Fruit fly (Drosophila melanogaster): ENCODE results near the gene Akh.
A peak's percentile ranks its signal among the peaks of the same experiment; 100 is the strongest.

The Akh gene

DNA sequence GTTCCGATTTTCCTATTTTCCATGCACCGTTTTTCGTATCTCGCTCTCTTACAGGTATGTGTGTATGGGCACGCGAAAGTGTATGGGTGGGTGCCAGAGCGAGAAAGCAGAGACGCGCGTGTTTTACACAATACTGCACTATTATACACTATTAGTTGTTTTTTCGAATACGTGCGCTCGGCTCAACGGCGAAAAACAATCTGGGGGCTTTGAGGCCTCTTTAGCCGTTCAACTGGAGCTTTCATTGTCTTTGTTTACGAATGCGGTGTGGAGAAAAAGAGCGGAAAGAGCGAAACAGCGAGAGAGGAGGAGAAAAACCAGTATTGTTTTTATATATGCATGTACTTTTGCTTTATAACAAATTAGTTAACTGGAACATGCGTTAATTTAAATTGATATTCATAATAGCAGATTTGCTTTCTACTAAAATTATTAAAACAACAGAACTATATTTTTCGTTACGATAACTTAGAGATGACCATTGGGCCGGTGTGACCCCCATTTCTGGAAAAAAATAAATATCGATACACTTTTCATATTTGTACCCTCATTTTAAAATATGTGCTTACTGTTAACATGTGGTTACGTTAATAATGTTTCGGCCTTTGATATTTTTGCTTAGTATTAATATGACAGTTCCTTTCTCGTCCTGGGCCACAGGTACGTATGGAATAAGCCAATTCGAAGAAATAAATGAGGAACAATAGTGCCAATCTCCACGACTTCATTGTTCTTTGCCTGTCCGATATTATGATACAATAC, 38.6 kb upstream of the Akh start, which contains the start of gene CG14995 (continued):
- no peak for TF ChIP-seq hth (optimal IDR thresholded peaks at IDR 0.05)
- no peak for TF ChIP-seq CG7928 (GFP tag; optimal IDR thresholded peaks at IDR 0.05)
- TF ChIP-seq lov (optimal IDR thresholded peaks at IDR 0.05) = no peak
- no peak for TF ChIP-seq lov (GFP tag; IDR thresholded peaks at IDR 0.05)
- peak; percentile 92 for TF ChIP-seq psq (GFP tag; optimal IDR thresholded peaks at IDR 0.05)
- no peak for TF ChIP-seq D (optimal IDR thresholded peaks at IDR 0.05)
- no peak for TF ChIP-seq D (GFP tag; optimal IDR thresholded peaks at IDR 0.05)
- no peak for TF ChIP-seq sc (optimal IDR thresholded peaks at IDR 0.05)
- TF ChIP-seq sc (GFP tag; optimal IDR thresholded peaks at IDR 0.05) = no peak
- TF ChIP-seq ERR (GFP tag; optimal IDR thresholded peaks at IDR 0.05) = no peak
- no peak for TF ChIP-seq CG8478 (optimal IDR thresholded peaks at IDR 0.05)
- TF ChIP-seq NC2β (GFP tag; optimal IDR thresholded peaks at IDR 0.05) = no peak
- TF ChIP-seq C15 (GFP tag; IDR thresholded peaks at IDR 0.05) = no peak
- peak; percentile 71; the same call in 2 of the 3 replicates for TF ChIP-seq Opbp (GFP tag; IDR thresholded peaks at IDR 0.05; ENCODE audit: partially characterized antibody)
- TF ChIP-seq oc (tag; optimal IDR thresholded peaks at IDR 0.05) = peak; percentile 67
- TF ChIP-seq Oaz (GFP tag; IDR thresholded peaks at IDR 0.05) = no peak
- no peak for TF ChIP-seq CG16779 (GFP tag; IDR thresholded peaks at IDR 0.05)
- TF ChIP-seq ttk (GFP tag; IDR thresholded peaks at IDR 0.05) = no peak
- no peak for TF ChIP-seq Ada2b (GFP tag; IDR thresholded peaks at IDR 0.05)
- no peak for TF ChIP-seq chn (GFP tag; optimal IDR thresholded peaks at IDR 0.05)
- TF ChIP-seq dysf (GFP tag; IDR thresholded peaks at IDR 0.05) = no peak; the same call in 2 of the 3 replicates

DNA sequence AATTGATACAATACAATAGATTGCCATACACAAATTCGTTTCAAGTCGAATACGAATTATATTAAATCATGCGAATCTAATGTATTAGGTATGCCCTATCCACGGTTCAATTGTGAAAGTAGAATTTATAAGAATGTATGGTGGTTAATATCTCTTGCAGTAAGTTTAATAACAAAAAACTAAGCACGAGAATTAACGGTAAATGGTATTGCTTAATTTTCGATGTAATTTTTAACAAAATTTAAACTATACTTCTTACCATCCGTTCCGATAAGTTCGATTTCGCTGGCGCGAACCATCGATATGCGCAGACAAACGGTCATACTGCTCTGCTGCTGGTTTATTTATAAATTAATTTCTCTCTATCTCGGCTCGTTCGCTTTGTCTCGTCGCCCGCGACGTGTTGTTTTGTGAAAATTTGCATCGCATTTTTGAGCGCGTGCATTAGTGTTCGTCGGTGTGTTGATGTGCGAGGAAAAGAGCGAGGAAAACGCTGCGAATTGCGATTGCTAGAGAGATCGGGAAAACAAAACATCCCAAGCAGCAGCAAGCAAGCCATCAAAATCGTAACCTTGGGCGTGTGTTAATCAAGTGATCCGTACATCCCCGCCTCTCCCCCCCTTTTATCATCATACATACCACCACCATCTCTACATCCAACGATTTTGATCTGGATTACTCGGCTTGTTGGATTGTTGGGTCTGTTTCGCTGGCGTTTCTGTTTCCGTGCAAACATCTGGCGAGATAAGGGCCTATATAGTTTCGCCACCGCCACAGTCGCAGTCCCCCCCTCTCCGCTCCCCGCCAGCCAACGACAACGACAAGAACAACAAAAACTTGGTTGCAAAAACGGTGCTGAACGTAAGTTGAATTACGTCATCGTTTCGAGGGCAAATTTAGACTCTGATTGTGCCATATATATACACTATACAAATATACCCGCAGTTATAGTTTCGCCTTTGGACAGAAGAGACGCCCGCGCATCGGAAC, 37.7 kb upstream of the Akh start, which contains the start of gene Fit1:
Gene Fit1, plus strand, starts transcription at position 307 of the 990 bp plus-strand sequence.
- TF ChIP-seq pan (optimal IDR thresholded peaks at IDR 0.05) (no peak), pan (GFP tag; optimal IDR thresholded peaks at IDR 0.05 in 1 of 2, IDR thresholded peaks at IDR 0.05 in 1 of 2) (peak in 1 of 2 experiments; percentile 7), BtbVII (GFP tag; optimal IDR thresholded peaks at IDR 0.05) (peak; percentile 78), CG7839 (tag; optimal IDR thresholded peaks at IDR 0.05) (no peak), sd (tag; optimal IDR thresholded peaks at IDR 0.05) (peak; percentile 82), zfh2 (GFP tag; optimal IDR thresholded peaks at IDR 0.05) (no peak), CG14860 (GFP tag; IDR thresholded peaks at IDR 0.05; ENCODE audit: partially characterized antibody) (peak; percentile 40; the same call in 2 of the 3 replicates), psq (GFP tag; optimal IDR thresholded peaks at IDR 0.05) (no peak), CG12219 (GFP tag; optimal IDR thresholded peaks at IDR 0.05) (no peak), CG15514 (GFP tag; optimal IDR thresholded peaks at IDR 0.05) (peak; percentile 54), CG34376 (GFP tag; optimal IDR thresholded peaks at IDR 0.05) (peak; percentile 95), pb (GFP tag; optimal IDR thresholded peaks at IDR 0.05) (no peak), Hr51 (GFP tag; optimal IDR thresholded peaks at IDR 0.05) (no peak), Deaf1 (tag; optimal IDR thresholded peaks at IDR 0.05) (peak; percentile 52), nau (GFP tag; optimal IDR thresholded peaks at IDR 0.05) (peak; percentile 37), BEAF-32 (GFP tag; optimal IDR thresholded peaks at IDR 0.05) (peak; percentile 66), stc (GFP tag; IDR thresholded peaks at IDR 0.05) (0 out of 2 replicates have a peak, but pooled peaks have one; percentile 30), tna (GFP tag; IDR thresholded peaks at IDR 0.05; ENCODE audit: partially characterized antibody) (peak; percentile 51), HHEX (GFP tag; optimal IDR thresholded peaks at IDR 0.05) (peak; percentile 27), hb (GFP tag; IDR thresholded peaks at IDR 0.05; ENCODE audit: partially characterized antibody) (peak; percentile 57; the same call in 1 of the 3 replicates), jing (GFP tag; optimal IDR thresholded peaks at IDR 0.05) (no peak), CG13424 (tag; optimal IDR thresholded peaks at IDR 0.05) (no peak), Opbp (GFP tag; IDR thresholded peaks at IDR 0.05; ENCODE audit: partially characterized antibody) (peak; percentile 53; the same call in 2 of the 3 replicates), CG12942 (GFP tag; optimal IDR thresholded peaks at IDR 0.05) (no peak), lmd (GFP tag; IDR thresholded peaks at IDR 0.05) (no peak), ato (GFP tag; IDR thresholded peaks at IDR 0.05; ENCODE audit: partially characterized antibody) (peak; percentile 66), ab (GFP tag; optimal IDR thresholded peaks at IDR 0.05) (no peak), CG7357 (GFP tag; IDR thresholded peaks at IDR 0.05) (0 out of 3 replicates have a peak, but pooled peaks have one; percentile 18)

All from whole organism, embryonic.